Worm (Caenorhabditis elegans) whole organism, L2 larva: ENCODE measurements around the gene EGAP9.3.

ENCODE experiments used
- C34F6.9 ChIP-seq: fragments of 150-350 bp; optimal IDR thresholded peaks from 2 replicates; lab custom pipeline; 2014; ENCODE audit warnings: missing biosample characterization, missing genetic modification characterization
- F13H6.1 ChIP-seq: sonication (generic microtip); optimal IDR thresholded peaks from 2 replicates; lab custom pipeline; 2016; ENCODE audit warnings: missing genetic modification characterization, missing compliant biosample characterization
- R02D3.7 ChIP-seq: fragments of 150-350 bp; optimal IDR thresholded peaks from 2 replicates; lab custom pipeline; 2014; ENCODE audit warnings: missing biosample characterization, missing genetic modification characterization
- Y55F3AM.14 ChIP-seq: fragments of 200-800 bp; sonication (Bioruptor generic); optimal IDR thresholded peaks from 2 replicates; lab custom pipeline; 2018; ENCODE audit warnings: mild to moderate bottlenecking, missing genetic modification characterization, missing compliant biosample characterization
- ZK546.5 ChIP-seq: sonication (generic microtip); optimal IDR thresholded peaks from 2 replicates; lab custom pipeline; 2017; ENCODE audit warnings: missing biosample characterization, missing genetic modification characterization
- alr-1 ChIP-seq: fragments of 150-350 bp; optimal IDR thresholded peaks from 2 replicates; lab custom pipeline; 2014; ENCODE audit warnings: missing biosample characterization, missing genetic modification characterization
- ama-1 ChIP-seq: fragments of 150-350 bp; optimal IDR thresholded peaks from 2 replicates; lab custom pipeline; 2018; ENCODE audit warnings: inconsistent platforms
- blmp-1 ChIP-seq: sonication (generic microtip); optimal IDR thresholded peaks from 2 replicates; lab custom pipeline; 2017; ENCODE audit warnings: missing genetic modification characterization, mild to moderate bottlenecking, missing compliant biosample characterization, antibody characterized with exemption, moderate library complexity; ENCODE audit not compliant: insufficient read depth
- ceh-82 ChIP-seq: fragments of 150-350 bp; optimal IDR thresholded peaks from 2 replicates; lab custom pipeline; 2014; ENCODE audit warnings: missing biosample characterization, missing genetic modification characterization
- crh-2 ChIP-seq: sonication (generic microtip); optimal IDR thresholded peaks from 2 replicates; lab custom pipeline; 2017; ENCODE audit warnings: missing biosample characterization, missing genetic modification characterization
- dmd-4 ChIP-seq: sonication (generic microtip); optimal IDR thresholded peaks from 2 replicates; lab custom pipeline; 2017; ENCODE audit warnings: missing biosample characterization, missing genetic modification characterization
- egl-27 ChIP-seq: sonication (generic microtip); optimal IDR thresholded peaks from 3 replicates; lab custom pipeline; 2017; ENCODE audit warnings: missing biosample characterization, missing genetic modification reagents, missing genetic modification characterization
- elt-1 ChIP-seq: fragments of 150-350 bp; optimal IDR thresholded peaks from 2 replicates; lab custom pipeline; 2014; ENCODE audit warnings: missing biosample characterization, missing genetic modification characterization
- elt-3 ChIP-seq: sonication (generic microtip); optimal IDR thresholded peaks from 2 replicates; lab custom pipeline; 2017; ENCODE audit warnings: missing biosample characterization, missing genetic modification characterization
- fos-1 ChIP-seq: fragments of 150-350 bp; optimal IDR thresholded peaks from 2 replicates; lab custom pipeline; 2014; ENCODE audit warnings: missing biosample characterization, missing genetic modification characterization
- gmeb-1 ChIP-seq: fragments of 150-350 bp; optimal IDR thresholded peaks from 2 replicates; lab custom pipeline; 2014; ENCODE audit warnings: missing biosample characterization, missing genetic modification characterization
- lin-11 ChIP-seq: fragments of 150-350 bp; sonication (generic microtip); optimal IDR thresholded peaks from 2 replicates; lab custom pipeline; 2014; ENCODE audit warnings: missing biosample characterization, missing genetic modification characterization, inconsistent platforms, mixed read lengths
- lin-13 ChIP-seq: fragments of 150-350 bp; optimal IDR thresholded peaks from 2 replicates; lab custom pipeline; 2014; ENCODE audit warnings: missing biosample characterization, missing genetic modification reagents, missing genetic modification characterization
- lin-39 ChIP-seq: fragments of 150-350 bp; optimal IDR thresholded peaks from 2 replicates; lab custom pipeline; 2014; ENCODE audit warnings: missing biosample characterization, missing genetic modification reagents, missing genetic modification characterization
- lsy-2 ChIP-seq, 2 experiments: fragments of 150-350 bp in 1 of 2; sonication (generic microtip) in 1 of 2; optimal IDR thresholded peaks; 2 replicates each; lab custom pipeline; 2014 to 2017; ENCODE audit warnings: missing biosample characterization in 2 of 2, missing genetic modification characterization in 2 of 2
- mab-5 ChIP-seq: fragments of 150-350 bp; optimal IDR thresholded peaks from 2 replicates; lab custom pipeline; 2014; ENCODE audit warnings: missing biosample characterization, missing genetic modification characterization
- mbf-1 ChIP-seq: sonication (generic microtip); optimal IDR thresholded peaks from 2 replicates; lab custom pipeline; 2017; ENCODE audit warnings: missing biosample characterization, missing genetic modification characterization
- mdl-1 ChIP-seq, 2 experiments: fragments of 150-350 bp in 1 of 2; sonication (generic microtip) in 1 of 2; optimal IDR thresholded peaks; 2 replicates each; lab custom pipeline; 2017; ENCODE audit warnings: missing biosample characterization in 2 of 2, missing genetic modification characterization in 2 of 2
- nhr-11 ChIP-seq: fragments of 150-350 bp; optimal IDR thresholded peaks from 2 replicates; lab custom pipeline; 2014; ENCODE audit warnings: missing biosample characterization, missing genetic modification characterization
- nhr-129 ChIP-seq: fragments of 150-350 bp; optimal IDR thresholded peaks from 2 replicates; lab custom pipeline; 2014; ENCODE audit warnings: missing biosample characterization, missing genetic modification characterization
- nhr-21 ChIP-seq: fragments of 150-350 bp; optimal IDR thresholded peaks from 2 replicates; lab custom pipeline; 2014; ENCODE audit warnings: missing biosample characterization, missing genetic modification characterization
- nhr-23 ChIP-seq: fragments of 150-350 bp; optimal IDR thresholded peaks from 2 replicates; lab custom pipeline; 2014; ENCODE audit warnings: missing biosample characterization, missing genetic modification reagents, missing genetic modification characterization
- nhr-237 ChIP-seq: fragments of 150-350 bp; optimal IDR thresholded peaks from 2 replicates; lab custom pipeline; 2014; ENCODE audit warnings: missing biosample characterization, missing genetic modification characterization
- nhr-25 ChIP-seq: fragments of 150-350 bp; sonication (generic microtip); optimal IDR thresholded peaks from 3 replicates; lab custom pipeline; 2014; ENCODE audit warnings: missing biosample characterization, missing genetic modification characterization
- nhr-6 ChIP-seq: fragments of 150-350 bp; optimal IDR thresholded peaks from 2 replicates; lab custom pipeline; 2014; ENCODE audit warnings: missing biosample characterization, missing genetic modification characterization
- nhr-77 ChIP-seq: fragments of 150-350 bp; optimal IDR thresholded peaks from 2 replicates; lab custom pipeline; 2014; ENCODE audit warnings: missing biosample characterization, missing genetic modification characterization
- sem-4 ChIP-seq: fragments of 150-350 bp; optimal IDR thresholded peaks from 2 replicates; lab custom pipeline; 2014; ENCODE audit warnings: missing biosample characterization, missing genetic modification reagents, missing genetic modification characterization
- sma-3 ChIP-seq: sonication (generic microtip); optimal IDR thresholded peaks from 2 replicates; lab custom pipeline; 2016; ENCODE audit warnings: missing genetic modification reagents, missing genetic modification characterization, missing compliant biosample characterization
- sma-9 ChIP-seq, 2 experiments: fragments of 150-350 bp in 1 of 2; sonication (generic microtip) in 1 of 2; optimal IDR thresholded peaks; 2 replicates each; lab custom pipeline; 2014 to 2016; ENCODE audit warnings: missing genetic modification characterization in 2 of 2, mild to moderate bottlenecking in 1 of 2, missing biosample characterization in 1 of 2, missing compliant biosample characterization in 1 of 2, missing genetic modification reagents in 1 of 2, moderate library complexity in 1 of 2
- snpc-4 ChIP-seq: fragments of 150-350 bp; optimal IDR thresholded peaks from 2 replicates; lab custom pipeline; 2014; ENCODE audit warnings: missing biosample characterization, missing genetic modification characterization
- unc-39 ChIP-seq: fragments of 150-350 bp; optimal IDR thresholded peaks from 2 replicates; lab custom pipeline; 2014; ENCODE audit warnings: missing biosample characterization, missing genetic modification characterization
- unc-62 ChIP-seq: fragments of 150-350 bp; optimal IDR thresholded peaks from 2 replicates; lab custom pipeline; 2014; ENCODE audit warnings: missing biosample characterization, missing genetic modification reagents, missing genetic modification characterization
- ztf-1 ChIP-seq: fragments of 200-800 bp; sonication (Bioruptor generic); conservative IDR thresholded peaks from 2 replicates; pipeline ENCODE4 v1.3.6; 2022; ENCODE audit warnings: missing genetic modification characterization, missing compliant biosample characterization
- ztf-11 ChIP-seq: sonication (generic microtip); optimal IDR thresholded peaks from 2 replicates; lab custom pipeline; 2017; ENCODE audit warnings: missing biosample characterization, missing genetic modification characterization
- ztf-4 ChIP-seq: fragments of 150-350 bp; optimal IDR thresholded peaks from 2 replicates; lab custom pipeline; 2014; ENCODE audit warnings: missing biosample characterization, missing genetic modification characterization

EGAP9.3 gene

ce11 chrV:6614152-6614734 is 34.3 kb upstream of the EGAP9.3 start, which contains the start of gene cpr-4:
cpr-4 (plus strand) TSS chrV:6614674.
- TF ChIP-seq ZK546.5 (tag; lab: Kevin White, UChicago) (no peak), nhr-129 (peak; percentile 19), dmd-4 (tag; lab: Kevin White, UChicago) (no peak), lin-13 (GFP tag; lab: Kevin White, UChicago) (no peak), ceh-82 (tag; lab: Kevin White, UChicago) (no peak), Y55F3AM.14 (no peak), sma-9 (GFP tag; optimal IDR thresholded peaks at IDR 0.05; lab: Kevin White, UChicago) (peak; percentile 81), sma-9 (tag; optimal IDR thresholded peaks at IDR 0.05; lab: Kevin White, UChicago) (no peak), elt-3 (tag; lab: Kevin White, UChicago) (no peak), alr-1 (tag; lab: Kevin White, UChicago) (no peak), nhr-237 (no peak), gmeb-1 (tag; lab: Kevin White, UChicago) (peak; percentile 50), nhr-77 (tag; lab: Kevin White, UChicago) (no peak), mab-5 (no peak), mdl-1 (tag; optimal IDR thresholded peaks at IDR 0.05; lab: Kevin White, UChicago) (peak in 1 of 2 experiments; percentile 8), ama-1 (lab: Kevin White, UChicago) (peak; percentile 20), lin-11 (no peak), nhr-6 (tag; lab: Kevin White, UChicago) (no peak), fos-1 (tag; lab: Kevin White, UChicago) (peak; percentile 89), mbf-1 (tag; lab: Kevin White, UChicago) (no peak), F13H6.1 (tag; lab: Kevin White, UChicago) (peak; percentile 50), sem-4 (tag; lab: Kevin White, UChicago) (no peak), R02D3.7 (tag; lab: Kevin White, UChicago) (no peak), sma-3 (GFP tag; lab: Kevin White, UChicago) (peak; percentile 47), nhr-23 (no peak), elt-1 (tag; lab: Kevin White, UChicago) (no peak), nhr-11 (tag; lab: Kevin White, UChicago) (no peak), ztf-11 (tag; lab: Kevin White, UChicago) (no peak), egl-27 (tag; lab: Kevin White, UChicago) (no peak), ztf-4 (tag; lab: Kevin White, UChicago) (no peak), lsy-2 (tag; optimal IDR thresholded peaks at IDR 0.05; lab: Kevin White, UChicago) (peak in 1 of 2 experiments; percentile 29), unc-39 (tag; lab: Kevin White, UChicago) (no peak), snpc-4 (no peak), crh-2 (tag; lab: Kevin White, UChicago) (peak; percentile 76), blmp-1 (tag; lab: Kevin White, UChicago) (no peak), unc-62 (GFP tag; lab: Kevin White, UChicago) (no peak), lin-39 (tag; lab: Kevin White, UChicago) (no peak), nhr-21 (tag; lab: Kevin White, UChicago) (no peak)

- TF ChIP-seq elt-1 (tag; lab: Kevin White, UChicago), result no peak
- TF ChIP-seq nhr-129, result peak; percentile 12
- TF ChIP-seq nhr-237, result no peak
- peak; percentile 7 for TF ChIP-seq C34F6.9 (tag; lab: Kevin White, UChicago)
- no peak for TF ChIP-seq lin-13 (GFP tag; lab: Kevin White, UChicago)
- TF ChIP-seq lsy-2 (tag; optimal IDR thresholded peaks at IDR 0.05; lab: Kevin White, UChicago), result peak in 1 of 2 experiments; percentile 89
Measured at ce11 chrV:6611504-6611903, 31.6 kb upstream of the EGAP9.3 start.

ce11 chrV:6611058-6611457 is 31.1 kb upstream of the EGAP9.3 start, which contains the start of gene gon-14:
gon-14 (minus strand) TSS chrV:6611158.
- TF ChIP-seq fos-1 (tag; lab: Kevin White, UChicago) (no peak), lin-13 (GFP tag; lab: Kevin White, UChicago) (no peak), ztf-1 (GFP tag; lab: Robert Waterston, UW) (no peak), ztf-4 (tag; lab: Kevin White, UChicago) (no peak), mbf-1 (tag; lab: Kevin White, UChicago) (no peak), crh-2 (tag; lab: Kevin White, UChicago) (no peak), mab-5 (no peak), sem-4 (tag; lab: Kevin White, UChicago) (no peak), F13H6.1 (tag; lab: Kevin White, UChicago) (no peak), lin-39 (tag; lab: Kevin White, UChicago) (no peak), nhr-77 (tag; lab: Kevin White, UChicago) (no peak), nhr-25 (no peak)
